Worm (Caenorhabditis elegans) whole organism, late embryonic: ENCODE results near the gene R148.4.

ENCODE experiments used
- C38D4.7 ChIP-seq: fragments of 200-800 bp; sonication (Bioruptor generic); optimal IDR thresholded peaks from 2 replicates; lab custom pipeline; 2018; ENCODE audit warnings: mild to moderate bottlenecking, missing genetic modification characterization, moderate library complexity, missing compliant biosample characterization
- K02D7.2 ChIP-seq: sonication (generic microtip); optimal IDR thresholded peaks from 2 replicates; lab custom pipeline; 2017; ENCODE audit warnings: mild to moderate bottlenecking, missing genetic modification characterization, missing compliant biosample characterization
- K09A11.1 ChIP-seq: sonication (generic microtip); optimal IDR thresholded peaks from 2 replicates; lab custom pipeline; 2017; ENCODE audit warnings: antibody characterized with exemption, mild to moderate bottlenecking, missing genetic modification characterization, missing compliant biosample characterization; ENCODE audit not compliant: insufficient read depth
- Y22D7AL.16 ChIP-seq: sonication (generic microtip); optimal IDR thresholded peaks from 2 replicates; lab custom pipeline; 2016; ENCODE audit warnings: missing genetic modification characterization, missing compliant biosample characterization
- ahr-1 ChIP-seq: sonication (generic microtip); optimal IDR thresholded peaks from 2 replicates; lab custom pipeline; 2016; ENCODE audit warnings: missing genetic modification characterization, missing compliant biosample characterization
- ceh-19 ChIP-seq: fragments of 200-800 bp; sonication (Bioruptor generic); optimal IDR thresholded peaks from 2 replicates; lab custom pipeline; 2018; ENCODE audit warnings: mild to moderate bottlenecking, missing genetic modification characterization, missing compliant biosample characterization
- ceh-2 ChIP-seq: sonication (generic microtip); optimal IDR thresholded peaks from 2 replicates; lab custom pipeline; 2016; ENCODE audit warnings: missing genotype, missing genetic modification characterization, missing compliant biosample characterization
- ceh-31 ChIP-seq: sonication (generic microtip); optimal IDR thresholded peaks from 2 replicates; lab custom pipeline; 2016; ENCODE audit warnings: missing genetic modification characterization, missing compliant biosample characterization
- ceh-45 ChIP-seq: fragments of 200-800 bp; sonication (Bioruptor generic); IDR thresholded peaks from 2 replicates; pipeline ENCODE4 v1.3.6; 2022; ENCODE audit warnings: missing genetic modification reagents, missing genetic modification characterization, missing compliant biosample characterization
- ceh-48 ChIP-seq: sonication (generic microtip); optimal IDR thresholded peaks from 2 replicates; lab custom pipeline; 2016; ENCODE audit warnings: missing genetic modification characterization, inconsistent platforms, missing compliant biosample characterization
- che-1 ChIP-seq: sonication (generic microtip); optimal IDR thresholded peaks from 2 replicates; lab custom pipeline; 2016; ENCODE audit warnings: mild to moderate bottlenecking, missing genetic modification characterization, missing compliant biosample characterization
- dve-1 ChIP-seq: sonication (generic microtip); optimal IDR thresholded peaks from 2 replicates; lab custom pipeline; 2017; ENCODE audit warnings: antibody characterized with exemption, mild to moderate bottlenecking, missing genetic modification characterization, missing compliant biosample characterization
- elt-4 ChIP-seq: sonication (generic microtip); optimal IDR thresholded peaks from 2 replicates; lab custom pipeline; 2016; ENCODE audit warnings: missing genetic modification characterization, missing compliant biosample characterization
- ets-4 ChIP-seq: sonication (generic microtip); optimal IDR thresholded peaks from 2 replicates; lab custom pipeline; 2016; ENCODE audit warnings: missing genetic modification characterization, missing compliant biosample characterization
- eyg-1 ChIP-seq: sonication (generic microtip); optimal IDR thresholded peaks from 2 replicates; lab custom pipeline; 2016; ENCODE audit warnings: missing genotype, missing genetic modification characterization, missing compliant biosample characterization
- fkh-6 ChIP-seq: sonication (generic microtip); optimal IDR thresholded peaks from 2 replicates; lab custom pipeline; 2016; ENCODE audit warnings: missing genetic modification characterization, missing compliant biosample characterization
- hlh-13 ChIP-seq: fragments of 200-800 bp; sonication (Bioruptor generic); optimal IDR thresholded peaks from 2 replicates; lab custom pipeline; 2018; ENCODE audit warnings: mild to moderate bottlenecking, missing genetic modification characterization, missing compliant biosample characterization
- hlh-15 ChIP-seq: sonication (generic microtip); optimal IDR thresholded peaks from 2 replicates; lab custom pipeline; 2016; ENCODE audit warnings: missing genetic modification characterization, missing compliant biosample characterization
- hlh-6 ChIP-seq: sonication (generic microtip); optimal IDR thresholded peaks from 2 replicates; lab custom pipeline; 2016; ENCODE audit warnings: missing genotype, missing genetic modification characterization, missing compliant biosample characterization
- lim-6 ChIP-seq: sonication (generic microtip); optimal IDR thresholded peaks from 2 replicates; lab custom pipeline; 2016; ENCODE audit warnings: missing genetic modification characterization, missing compliant biosample characterization
- mec-3 ChIP-seq: sonication (generic microtip); optimal IDR thresholded peaks from 2 replicates; lab custom pipeline; 2016; ENCODE audit warnings: borderline replicate concordance, missing genetic modification characterization, missing compliant biosample characterization
- nfya-1 ChIP-seq: sonication (generic microtip); optimal IDR thresholded peaks from 2 replicates; lab custom pipeline; 2017; ENCODE audit warnings: missing genetic modification characterization, mild to moderate bottlenecking, missing compliant biosample characterization, antibody characterized with exemption, moderate library complexity
- npax-4 ChIP-seq: sonication (generic microtip); optimal IDR thresholded peaks from 2 replicates; lab custom pipeline; 2016; ENCODE audit warnings: missing genetic modification characterization, missing compliant biosample characterization
- odd-2 ChIP-seq: sonication (generic microtip); optimal IDR thresholded peaks from 2 replicates; lab custom pipeline; 2017; ENCODE audit warnings: antibody characterized with exemption, mild to moderate bottlenecking, missing genetic modification characterization, missing compliant biosample characterization
- pag-3 ChIP-seq: sonication (generic microtip); optimal IDR thresholded peaks from 2 replicates; lab custom pipeline; 2016; ENCODE audit warnings: missing compliant biosample characterization, missing genetic modification characterization, borderline replicate concordance
- pat-9 ChIP-seq: fragments of 200-800 bp; sonication (Bioruptor generic); optimal IDR thresholded peaks from 2 replicates; lab custom pipeline; 2018; ENCODE audit warnings: mild to moderate bottlenecking, missing genetic modification characterization, moderate library complexity, missing compliant biosample characterization
- pha-2 ChIP-seq: sonication (generic microtip); optimal IDR thresholded peaks from 2 replicates; lab custom pipeline; 2017; ENCODE audit warnings: mild to moderate bottlenecking, missing genetic modification characterization, missing compliant biosample characterization
- pha-4 ChIP-seq: fragments of 150-350 bp; optimal IDR thresholded peaks from 2 replicates; lab custom pipeline; 2018; ENCODE audit warnings: missing biosample characterization, missing genetic modification reagents, missing genetic modification characterization
- ref-2 ChIP-seq: sonication (generic microtip); optimal IDR thresholded peaks from 2 replicates; lab custom pipeline; 2016; ENCODE audit warnings: missing genetic modification characterization, missing compliant biosample characterization
- rnt-1 ChIP-seq: sonication (generic microtip); optimal IDR thresholded peaks from 2 replicates; lab custom pipeline; 2016; ENCODE audit warnings: missing genetic modification characterization, missing compliant biosample characterization
- sdc-2 ChIP-seq: sonication (generic microtip); optimal IDR thresholded peaks from 2 replicates; lab custom pipeline; 2016; ENCODE audit warnings: missing genotype, missing genetic modification characterization, missing compliant biosample characterization
- tbx-7 ChIP-seq: sonication (generic microtip); optimal IDR thresholded peaks from 2 replicates; lab custom pipeline; 2016; ENCODE audit warnings: missing genotype, missing genetic modification characterization, missing compliant biosample characterization
- unc-42 ChIP-seq: sonication (generic microtip); optimal IDR thresholded peaks from 2 replicates; lab custom pipeline; 2016; ENCODE audit warnings: missing genotype, missing genetic modification characterization, missing compliant biosample characterization
- zip-5 ChIP-seq: sonication (generic microtip); optimal IDR thresholded peaks from 2 replicates; lab custom pipeline; 2016; ENCODE audit warnings: missing genetic modification characterization, missing compliant biosample characterization

Gene R148.4

DNA sequence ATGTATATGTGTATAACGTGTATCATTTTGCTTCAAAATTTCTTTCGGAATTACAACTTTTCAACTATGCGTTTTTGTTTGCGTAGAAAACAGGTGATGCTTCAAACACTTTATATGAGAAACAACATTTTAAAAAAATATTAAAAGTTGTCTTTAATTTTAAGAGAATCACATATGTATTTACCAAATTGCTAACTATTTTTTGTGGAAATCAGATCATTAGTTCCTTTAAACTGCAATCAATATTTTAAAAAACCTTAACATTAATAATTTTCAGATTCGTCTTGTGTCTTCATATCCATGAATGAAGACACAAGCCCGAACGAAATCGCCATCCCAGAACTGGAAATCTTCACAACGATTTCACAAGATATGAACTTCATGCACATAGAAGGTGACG lies 18.5 kb upstream of the R148.4 start, which contains the start of gene C44B11.6:
Gene C44B11.6 (plus strand): TSS at position 301 of the 400 bp plus-strand sequence.
- TF ChIP-seq npax-4 (tag; lab: Kevin White, UChicago): no peak
- no peak for TF ChIP-seq elt-4 (tag; lab: Kevin White, UChicago)
- TF ChIP-seq rnt-1 (tag; lab: Kevin White, UChicago): no peak
- no peak for TF ChIP-seq ahr-1 (tag; lab: Kevin White, UChicago)
- TF ChIP-seq hlh-6: no peak
- TF ChIP-seq sdc-2 (tag; lab: Kevin White, UChicago): no peak
- TF ChIP-seq che-1: no peak
- TF ChIP-seq zip-5 (tag; lab: Kevin White, UChicago): no peak
- TF ChIP-seq dve-1 (tag; lab: Kevin White, UChicago): no peak
- TF ChIP-seq, all 69 proteins: peak for 0

ce11 chrIII:3154968-3155367 lies 16.4 kb upstream of the R148.4 start, which contains the start of gene C44B11.1:
TSS of gene C44B11.1 (plus strand) at chrIII:3155268.
- TF ChIP-seq lim-6 (tag; lab: Kevin White, UChicago) (no peak), pag-3 (tag; lab: Kevin White, UChicago) (no peak), ceh-45 (GFP tag; lab: Robert Waterston, UW) (no peak), unc-42 (tag; lab: Kevin White, UChicago) (no peak), pat-9 (tag; lab: Kevin White, UChicago) (no peak), mec-3 (tag; lab: Kevin White, UChicago) (no peak), ref-2 (tag; lab: Kevin White, UChicago) (no peak), hlh-15 (tag; lab: Kevin White, UChicago) (no peak), pha-4 (tag; lab: Kevin White, UChicago) (no peak)

DNA sequence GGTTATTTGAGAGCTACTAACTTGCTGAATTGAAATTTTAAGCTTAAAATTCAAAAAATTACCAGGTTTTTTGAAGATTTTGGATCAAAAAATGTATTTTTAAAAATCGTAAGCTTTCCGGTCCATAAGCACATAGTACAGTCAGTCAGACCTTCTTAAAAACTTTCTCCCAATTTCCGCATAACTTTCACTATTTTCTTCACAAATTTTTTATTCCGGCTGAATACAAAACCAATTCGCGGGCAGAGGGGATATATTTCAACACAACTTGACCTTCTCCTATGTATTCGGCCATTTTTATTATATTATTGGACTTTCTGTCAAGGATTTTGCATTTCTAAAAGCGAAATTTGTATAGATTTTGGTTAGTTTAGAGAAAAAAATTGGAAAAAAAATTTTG lies 10.9 kb upstream of the R148.4 start:
- no peak for TF ChIP-seq zip-5 (tag; lab: Kevin White, UChicago)

DNA sequence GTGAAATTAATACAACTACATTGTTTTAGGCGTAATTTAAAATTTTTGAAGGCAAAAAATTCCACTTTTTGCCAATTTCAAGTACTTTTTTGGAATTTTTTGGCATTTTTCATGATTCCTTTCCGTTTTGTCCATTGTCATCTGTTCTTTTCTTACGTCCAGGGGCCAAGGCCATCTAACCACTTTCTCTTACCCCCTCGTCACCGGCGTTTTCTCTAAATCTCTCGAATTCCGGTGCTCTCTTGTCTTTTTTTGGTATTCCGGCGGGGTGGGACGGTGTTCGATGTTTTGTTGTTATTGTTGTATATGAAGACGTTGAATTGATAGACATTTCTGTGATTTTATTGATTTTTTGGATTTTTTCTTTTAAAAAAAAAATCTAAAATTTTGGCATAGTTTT lies 9.8 kb upstream of the R148.4 start:
- no peak for TF ChIP-seq pha-4 (tag; lab: Kevin White, UChicago)
- no peak for TF ChIP-seq ceh-48 (tag; lab: Kevin White, UChicago)
- TF ChIP-seq pha-2: no peak
- TF ChIP-seq sdc-2 (tag; lab: Kevin White, UChicago): no peak

DNA sequence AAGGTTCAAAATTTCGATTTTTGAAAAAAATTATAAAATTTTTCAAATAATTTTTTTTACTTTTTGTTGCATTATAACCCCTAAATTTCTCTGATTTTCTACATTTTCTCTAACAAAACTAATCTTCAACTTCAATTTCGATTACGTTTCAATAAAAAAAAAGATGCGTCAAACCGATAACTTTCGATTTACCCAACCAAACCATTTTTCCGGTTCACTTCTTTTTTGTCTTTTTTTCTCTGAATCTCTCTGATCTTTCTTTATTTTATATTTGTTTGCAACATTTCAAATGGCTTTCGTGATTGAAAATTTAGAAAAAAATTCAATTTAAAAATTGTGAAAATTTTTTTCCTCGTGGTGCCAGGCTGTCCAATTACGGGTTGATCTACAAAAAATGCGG lies 7.9 kb upstream of the R148.4 start:
- TF ChIP-seq ceh-2 (no peak), K09A11.1 (no peak), C38D4.7 (no peak), fkh-6 (tag; lab: Kevin White, UChicago) (no peak), ahr-1 (tag; lab: Kevin White, UChicago) (no peak)

DNA sequence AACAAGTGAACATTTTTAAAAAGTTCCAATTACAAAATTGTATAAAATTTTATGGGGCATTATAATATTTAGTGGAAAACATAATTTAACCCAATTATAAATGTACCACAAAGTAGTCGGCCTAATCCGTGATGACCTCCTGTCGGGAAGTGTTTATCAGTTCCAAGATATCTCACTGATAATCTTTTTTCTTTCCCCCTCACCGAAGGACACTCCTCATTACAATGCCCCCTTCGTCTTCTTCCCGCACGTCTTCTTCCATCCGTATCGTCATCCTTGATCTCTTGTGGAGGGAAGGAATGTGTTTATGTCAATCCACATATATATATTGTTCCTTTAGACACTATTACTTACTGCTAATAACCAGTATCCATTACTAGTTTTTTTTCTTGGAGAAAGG lies 6.1 kb upstream of the R148.4 start, which contains the start of gene R148.5:
Gene R148.5 (plus strand): TSS at position 331 of the 400 bp plus-strand sequence.
- no peak for TF ChIP-seq mec-3 (tag; lab: Kevin White, UChicago)
- no peak for TF ChIP-seq tbx-7 (tag; lab: Kevin White, UChicago)
- no peak for TF ChIP-seq ets-4 (tag; lab: Kevin White, UChicago)
- no peak for TF ChIP-seq ceh-19 (GFP tag; lab: Kevin White, UChicago)

DNA sequence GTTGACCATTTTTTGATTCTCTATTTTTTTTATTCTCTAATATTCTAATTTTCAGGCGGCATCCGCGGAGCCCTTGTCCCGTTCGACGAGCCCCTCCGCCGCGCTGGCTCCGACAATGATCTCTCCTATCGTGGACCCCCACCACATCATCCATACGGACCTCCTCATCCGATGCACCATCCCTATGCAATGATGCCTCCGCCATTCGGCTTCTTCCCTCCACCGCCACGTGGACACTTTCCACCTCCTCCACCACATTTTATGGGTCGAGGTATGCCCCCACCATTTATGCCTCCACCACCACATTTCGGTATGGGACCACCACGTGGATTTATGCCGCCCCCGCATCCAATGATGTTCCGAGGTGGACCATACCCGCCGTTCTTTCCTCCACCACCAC lies 2.1 kb upstream of the R148.4 start:
- TF ChIP-seq unc-42 (tag; lab: Kevin White, UChicago) (no peak), ahr-1 (tag; lab: Kevin White, UChicago) (no peak), odd-2 (no peak), K02D7.2 (tag; lab: Kevin White, UChicago) (no peak), pag-3 (tag; lab: Kevin White, UChicago) (no peak), Y22D7AL.16 (tag; lab: Kevin White, UChicago) (no peak), hlh-13 (GFP tag; lab: Kevin White, UChicago) (no peak), ceh-31 (tag; lab: Kevin White, UChicago) (no peak), nfya-1 (tag; lab: Kevin White, UChicago) (no peak), dve-1 (tag; lab: Kevin White, UChicago) (no peak), eyg-1 (tag; lab: Kevin White, UChicago) (no peak)
